Worm (Caenorhabditis elegans) whole organism, late embryonic: ENCODE data around the gene hrpa-2.

Experiments
- C38D4.7 ChIP-seq: fragments of 200-800 bp; sonication (Bioruptor generic); optimal IDR thresholded peaks from 2 replicates; lab custom pipeline; 2018; ENCODE audit warnings: mild to moderate bottlenecking, missing genetic modification characterization, moderate library complexity, missing compliant biosample characterization
- F13H6.1 ChIP-seq: sonication (generic microtip); optimal IDR thresholded peaks from 2 replicates; lab custom pipeline; 2016; ENCODE audit warnings: missing genetic modification characterization, missing compliant biosample characterization
- ceh-9 ChIP-seq: sonication (generic microtip); optimal IDR thresholded peaks from 2 replicates; lab custom pipeline; 2016; ENCODE audit warnings: mild to moderate bottlenecking, missing genetic modification characterization, inconsistent platforms, missing compliant biosample characterization
- che-1 ChIP-seq: sonication (generic microtip); optimal IDR thresholded peaks from 2 replicates; lab custom pipeline; 2016; ENCODE audit warnings: mild to moderate bottlenecking, missing genetic modification characterization, missing compliant biosample characterization
- fkh-10 ChIP-seq: fragments of 150-350 bp; optimal IDR thresholded peaks from 2 replicates; lab custom pipeline; 2014; ENCODE audit warnings: missing biosample characterization, missing genetic modification reagents, missing genetic modification characterization
- nfya-1 ChIP-seq: sonication (generic microtip); optimal IDR thresholded peaks from 2 replicates; lab custom pipeline; 2017; ENCODE audit warnings: missing genetic modification characterization, mild to moderate bottlenecking, missing compliant biosample characterization, antibody characterized with exemption, moderate library complexity
- nhr-11 ChIP-seq: fragments of 150-350 bp; optimal IDR thresholded peaks from 2 replicates; lab custom pipeline; 2014; ENCODE audit warnings: missing biosample characterization, missing genetic modification characterization
- unc-86 ChIP-seq: sonication (generic microtip); optimal IDR thresholded peaks from 2 replicates; lab custom pipeline; 2016; ENCODE audit warnings: missing genetic modification characterization, missing compliant biosample characterization

ce11 chrX:5263585-5263984, 47.4 kb downstream of the hrpa-2 start:
- TF ChIP-seq ceh-9 (tag; lab: Kevin White, UChicago) (no peak), fkh-10 (no peak), F13H6.1 (no peak), nfya-1 (tag; lab: Kevin White, UChicago) (no peak), che-1 (tag; lab: Kevin White, UChicago) (no peak), nhr-11 (no peak), unc-86 (tag; lab: Kevin White, UChicago) (no peak), C38D4.7 (GFP tag; lab: Kevin White, UChicago) (no peak)
